Worm (Caenorhabditis elegans) whole organism, early embryonic: ENCODE results near the gene Y58A7A.3.

ENCODE experiments used
- B0310.2 ChIP-seq: sonication (generic microtip); optimal IDR thresholded peaks from 2 replicates; lab custom pipeline; 2016; ENCODE audit warnings: mild to moderate bottlenecking, missing genetic modification characterization, missing compliant biosample characterization
- F13C5.2 ChIP-seq: sonication (generic microtip); optimal IDR thresholded peaks from 2 replicates; lab custom pipeline; 2017; ENCODE audit warnings: mild to moderate bottlenecking, missing genetic modification characterization, inconsistent platforms, missing compliant biosample characterization
- aly-1 ChIP-seq: sonication (generic microtip); optimal IDR thresholded peaks from 2 replicates; lab custom pipeline; 2016; ENCODE audit warnings: missing genetic modification characterization, missing compliant biosample characterization
- ama-1 ChIP-seq: fragments of 150-350 bp; optimal IDR thresholded peaks from 2 replicates; lab custom pipeline; 2014
- ceh-13 ChIP-seq: fragments of 200-800 bp; sonication (Bioruptor generic); optimal IDR thresholded peaks from 2 replicates; lab custom pipeline; 2018; ENCODE audit warnings: mild to moderate bottlenecking, missing genetic modification characterization, missing compliant biosample characterization
- ceh-36 ChIP-seq: sonication (generic microtip); optimal IDR thresholded peaks from 2 replicates; lab custom pipeline; 2016; ENCODE audit warnings: missing genetic modification characterization, inconsistent platforms, missing compliant biosample characterization
- ets-7 ChIP-seq: sonication (generic microtip); optimal IDR thresholded peaks from 2 replicates; lab custom pipeline; 2016; ENCODE audit warnings: missing genotype, missing genetic modification characterization, missing compliant biosample characterization
- flt-1 ChIP-seq: fragments of 200-800 bp; sonication (Bioruptor generic); IDR thresholded peaks from 2 replicates; pipeline ENCODE4 v1.3.6; 2022; ENCODE audit warnings: missing genetic modification characterization, missing compliant biosample characterization
- hmbx-1 ChIP-seq: sonication (generic microtip); optimal IDR thresholded peaks from 2 replicates; lab custom pipeline; 2016; ENCODE audit warnings: mild to moderate bottlenecking, missing genetic modification characterization, missing compliant biosample characterization
- hmg-4 ChIP-seq: fragments of 200-800 bp; sonication (Bioruptor generic); optimal IDR thresholded peaks from 2 replicates; lab custom pipeline; 2018; ENCODE audit warnings: mild to moderate bottlenecking, missing genetic modification characterization, missing compliant biosample characterization
- hnd-1 ChIP-seq: sonication (generic microtip); optimal IDR thresholded peaks from 2 replicates; lab custom pipeline; 2016; ENCODE audit warnings: missing genetic modification characterization, missing compliant biosample characterization
- pes-1 ChIP-seq: fragments of 200-800 bp; sonication (Bioruptor generic); IDR thresholded peaks from 2 replicates; pipeline ENCODE4 v1.3.6; 2022; ENCODE audit warnings: missing genetic modification reagents, missing genetic modification characterization, missing compliant biosample characterization
- scrt-1 ChIP-seq: fragments of 200-800 bp; sonication (Bioruptor generic); IDR thresholded peaks from 2 replicates; pipeline ENCODE4 v1.3.6; 2022; ENCODE audit warnings: missing genetic modification characterization, missing compliant biosample characterization
- sea-1 ChIP-seq: fragments of 200-800 bp; sonication (Bioruptor generic); conservative IDR thresholded peaks from 2 replicates; pipeline ENCODE4 v1.3.6; 2022; ENCODE audit warnings: missing genetic modification characterization, missing compliant biosample characterization
- tbx-11 ChIP-seq: fragments of 200-800 bp; sonication (Bioruptor generic); IDR thresholded peaks from 2 replicates; pipeline ENCODE4 v1.3.6; 2022; ENCODE audit warnings: missing genetic modification characterization, missing compliant biosample characterization
- tbx-37 ChIP-seq: fragments of 200-800 bp; sonication (Bioruptor generic); conservative IDR thresholded peaks from 2 replicates; pipeline ENCODE4 v1.3.6; 2022; ENCODE audit warnings: missing genetic modification reagents, missing genetic modification characterization, missing compliant biosample characterization
- tra-4 ChIP-seq: sonication (generic microtip); optimal IDR thresholded peaks from 2 replicates; lab custom pipeline; 2017; ENCODE audit warnings: missing genetic modification characterization, missing compliant biosample characterization

Y58A7A.3 gene

ce11 chrV:5080853-5081338, at the start of gene Y58A7A.3:
Y58A7A.3 (minus strand) TSS chrV:5080903.
- TF ChIP-seq sea-1 (GFP tag; lab: Robert Waterston, UW), result no peak
- no peak for TF ChIP-seq ama-1 (lab: Kevin White, UChicago)
- TF ChIP-seq tbx-11, result no peak
- TF ChIP-seq scrt-1 (GFP tag; lab: Robert Waterston, UW), result no peak
- TF ChIP-seq ceh-36 (tag; lab: Kevin White, UChicago), result no peak
- no peak for TF ChIP-seq hmbx-1
- TF ChIP-seq flt-1 (GFP tag; lab: Robert Waterston, UW), result no peak
- TF ChIP-seq ets-7 (tag; lab: Kevin White, UChicago), result no peak
- no peak for TF ChIP-seq pes-1 (GFP tag; lab: Robert Waterston, UW)
- no peak for TF ChIP-seq tra-4 (tag; lab: Kevin White, UChicago)
- TF ChIP-seq aly-1 (tag; lab: Kevin White, UChicago), result no peak

DNA sequence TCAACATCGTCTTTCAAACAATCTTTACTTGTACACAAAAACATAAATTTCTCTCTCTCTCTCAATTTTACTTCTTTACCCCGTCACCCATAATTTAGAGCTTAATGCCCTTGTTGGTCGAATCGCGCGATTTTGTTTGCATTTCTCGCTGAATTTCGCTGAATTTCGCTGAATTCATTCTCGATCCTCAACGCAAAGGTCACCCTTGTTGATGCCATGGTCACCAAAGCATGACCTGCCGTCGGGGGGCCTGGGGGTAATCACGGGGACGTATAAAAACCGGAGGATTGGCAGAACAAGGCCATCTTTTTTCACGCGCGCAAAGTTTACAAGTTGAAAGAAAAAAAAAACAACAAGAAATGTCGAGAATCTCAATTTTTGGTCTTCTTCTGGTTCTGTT, 49.3 kb upstream of the Y58A7A.3 start, which contains the start of gene F14F9.8:
F14F9.8 (plus strand) TSS at position 301 of the 400 bp plus-strand sequence.
- TF ChIP-seq tbx-11 (no peak), F13C5.2 (tag; lab: Kevin White, UChicago) (no peak), ceh-13 (GFP tag; lab: Kevin White, UChicago) (no peak), scrt-1 (GFP tag; lab: Robert Waterston, UW) (no peak), ama-1 (lab: Kevin White, UChicago) (no peak), B0310.2 (no peak), flt-1 (GFP tag; lab: Robert Waterston, UW) (no peak), ceh-36 (tag; lab: Kevin White, UChicago) (no peak), tbx-37 (GFP tag; lab: Robert Waterston, UW) (no peak), hmg-4 (GFP tag; lab: Kevin White, UChicago) (no peak), hnd-1 (tag; lab: Kevin White, UChicago) (no peak), hmbx-1 (no peak), sea-1 (GFP tag; lab: Robert Waterston, UW) (no peak), ets-7 (tag; lab: Kevin White, UChicago) (no peak), tra-4 (tag; lab: Kevin White, UChicago) (no peak), pes-1 (GFP tag; lab: Robert Waterston, UW) (no peak), aly-1 (tag; lab: Kevin White, UChicago) (no peak)

ce11 chrV:5126793-5127192, 46.1 kb upstream of the Y58A7A.3 start, which contains the start of gene F14F9.5:
F14F9.5 (plus strand) TSS chrV:5127093.
- TF ChIP-seq hmg-4 (GFP tag; lab: Kevin White, UChicago) (no peak), hmbx-1 (no peak), scrt-1 (GFP tag; lab: Robert Waterston, UW) (no peak), ama-1 (lab: Kevin White, UChicago) (no peak), B0310.2 (no peak), tra-4 (tag; lab: Kevin White, UChicago) (no peak), ets-7 (tag; lab: Kevin White, UChicago) (no peak), F13C5.2 (tag; lab: Kevin White, UChicago) (no peak), hnd-1 (tag; lab: Kevin White, UChicago) (no peak), ceh-36 (tag; lab: Kevin White, UChicago) (no peak), ceh-13 (GFP tag; lab: Kevin White, UChicago) (no peak), tbx-37 (GFP tag; lab: Robert Waterston, UW) (no peak), flt-1 (GFP tag; lab: Robert Waterston, UW) (no peak), sea-1 (GFP tag; lab: Robert Waterston, UW) (no peak), tbx-11 (no peak)

ce11 chrV:5119679-5120078, 39.0 kb upstream of the Y58A7A.3 start, which contains the start of gene sid-1:
sid-1 (plus strand) TSS chrV:5119970.
- TF ChIP-seq hmg-4 (GFP tag; lab: Kevin White, UChicago) (no peak), B0310.2 (no peak), ceh-13 (GFP tag; lab: Kevin White, UChicago) (no peak), hmbx-1 (no peak), tbx-11 (no peak), flt-1 (GFP tag; lab: Robert Waterston, UW) (no peak), F13C5.2 (tag; lab: Kevin White, UChicago) (no peak), hnd-1 (tag; lab: Kevin White, UChicago) (no peak), aly-1 (tag; lab: Kevin White, UChicago) (no peak), ets-7 (tag; lab: Kevin White, UChicago) (no peak), tbx-37 (GFP tag; lab: Robert Waterston, UW) (no peak), tra-4 (tag; lab: Kevin White, UChicago) (no peak), scrt-1 (GFP tag; lab: Robert Waterston, UW) (no peak), ama-1 (lab: Kevin White, UChicago) (no peak), ceh-36 (tag; lab: Kevin White, UChicago) (no peak), pes-1 (GFP tag; lab: Robert Waterston, UW) (no peak)

DNA sequence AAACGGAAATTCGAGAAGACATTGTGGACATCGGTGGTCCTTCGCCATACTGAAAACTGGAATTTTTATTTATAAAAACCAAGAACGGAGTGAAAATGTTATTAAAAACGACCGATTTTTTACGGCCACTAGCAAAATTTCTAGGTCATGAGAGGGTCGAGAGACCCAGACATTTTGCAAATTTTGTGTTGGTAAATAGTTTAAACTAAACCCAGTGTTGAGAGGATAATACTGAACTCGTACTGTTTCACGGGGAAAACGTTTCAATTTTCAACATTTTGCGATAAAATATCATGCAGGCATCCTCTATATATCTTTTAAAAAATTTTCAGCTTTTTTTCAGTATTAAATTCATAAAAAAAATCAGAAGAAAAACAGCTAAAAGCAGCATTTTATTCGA, 38.4 kb upstream of the Y58A7A.3 start, which contains the start of gene C04F5.9:
C04F5.9 (minus strand) TSS at position 101 of the 400 bp plus-strand sequence.
- TF ChIP-seq hmg-4 (GFP tag; lab: Kevin White, UChicago), result no peak

DNA sequence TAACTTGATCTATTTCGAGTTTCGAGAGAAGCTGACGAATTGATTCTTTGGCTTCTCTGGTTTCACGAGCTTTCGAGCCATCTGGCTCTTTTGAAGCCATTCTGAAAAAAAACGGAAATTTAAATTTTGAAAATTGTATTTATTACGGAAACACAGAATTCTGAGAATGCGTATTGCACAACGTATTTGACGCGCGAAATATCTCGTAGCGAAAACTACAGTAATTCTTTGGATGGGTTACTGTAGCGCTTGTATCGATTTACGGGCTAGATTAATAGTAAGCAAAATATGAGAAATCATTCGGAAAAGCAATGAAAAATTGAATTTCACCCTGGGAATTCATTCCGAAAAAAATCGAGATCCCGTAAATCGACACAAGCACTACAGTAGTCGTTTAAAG, 33.0 kb upstream of the Y58A7A.3 start, which contains the start of gene C04F5.8:
C04F5.8 (minus strand) TSS at position 101 of the 400 bp plus-strand sequence.
- TF ChIP-seq aly-1 (tag; lab: Kevin White, UChicago) (no peak), scrt-1 (GFP tag; lab: Robert Waterston, UW) (no peak), sea-1 (GFP tag; lab: Robert Waterston, UW) (no peak), ama-1 (lab: Kevin White, UChicago) (no peak), flt-1 (GFP tag; lab: Robert Waterston, UW) (no peak), hmg-4 (GFP tag; lab: Kevin White, UChicago) (no peak), ceh-36 (tag; lab: Kevin White, UChicago) (no peak), B0310.2 (no peak), tbx-11 (no peak), F13C5.2 (tag; lab: Kevin White, UChicago) (no peak)

ce11 chrV:5110684-5111083, 30.0 kb upstream of the Y58A7A.3 start, which contains the start of gene ugt-63:
ugt-63 (minus strand) TSS chrV:5110772.
- no peak for TF ChIP-seq hmbx-1
- TF ChIP-seq tra-4 (tag; lab: Kevin White, UChicago), result no peak
- no peak for TF ChIP-seq tbx-11
